Worm (Caenorhabditis elegans) whole organism, L3 larva: ENCODE results near the gene idpp-3.

Experiments used
- R02D3.7 ChIP-seq: fragments of 150-350 bp; optimal IDR thresholded peaks from 2 replicates; lab custom pipeline; 2014; ENCODE audit warnings: missing biosample characterization, missing genetic modification characterization
- ZK546.5 ChIP-seq: sonication (generic microtip); optimal IDR thresholded peaks from 2 replicates; lab custom pipeline; 2017; ENCODE audit warnings: missing biosample characterization, missing genetic modification characterization
- aly-2 ChIP-seq: fragments of 150-350 bp; optimal IDR thresholded peaks from 2 replicates; lab custom pipeline; 2014; ENCODE audit warnings: missing biosample characterization, missing genetic modification characterization
- ama-1 ChIP-seq: fragments of 150-350 bp; optimal IDR thresholded peaks from 2 replicates; lab custom pipeline; 2018
- ceh-16 ChIP-seq: sonication (generic microtip); optimal IDR thresholded peaks from 2 replicates; lab custom pipeline; 2017; ENCODE audit warnings: missing biosample characterization, missing genetic modification characterization
- ceh-28 ChIP-seq: fragments of 150-350 bp; optimal IDR thresholded peaks from 2 replicates; lab custom pipeline; 2014; ENCODE audit warnings: missing biosample characterization, missing genetic modification reagents, missing genetic modification characterization
- ceh-82 ChIP-seq: fragments of 150-350 bp; optimal IDR thresholded peaks from 2 replicates; lab custom pipeline; 2014; ENCODE audit warnings: missing biosample characterization, missing genetic modification characterization
- ceh-9 ChIP-seq: sonication (generic microtip); optimal IDR thresholded peaks from 2 replicates; lab custom pipeline; 2018; ENCODE audit warnings: missing biosample characterization, missing genetic modification characterization
- daf-12 ChIP-seq: fragments of 150-350 bp; optimal IDR thresholded peaks from 2 replicates; lab custom pipeline; 2014; ENCODE audit warnings: missing biosample characterization, missing genetic modification reagents, missing genetic modification characterization
- egl-27 ChIP-seq: sonication (generic microtip); optimal IDR thresholded peaks from 4 replicates; lab custom pipeline; 2017; ENCODE audit warnings: missing biosample characterization, missing genetic modification reagents, missing genetic modification characterization
- egl-5 ChIP-seq: fragments of 150-350 bp; optimal IDR thresholded peaks from 2 replicates; lab custom pipeline; 2017; ENCODE audit warnings: missing biosample characterization, missing genetic modification reagents, missing genetic modification characterization, inconsistent platforms
- elt-2 ChIP-seq: sonication (generic microtip); optimal IDR thresholded peaks from 2 replicates; lab custom pipeline; 2016; ENCODE audit warnings: missing genetic modification reagents, mild to moderate bottlenecking, missing genetic modification characterization, missing compliant biosample characterization
- elt-3 ChIP-seq, 3 experiments: fragments of 150-350 bp in 1 of 3; sonication (generic microtip) in 2 of 3; optimal IDR thresholded peaks; 2 replicates in 2 of 3; 4 replicates in 1 of 3; lab custom pipeline; 2014 to 2017; ENCODE audit warnings: missing biosample characterization in 3 of 3, missing genetic modification characterization in 3 of 3
- eor-1 ChIP-seq, 2 experiments: fragments of 150-350 bp; optimal IDR thresholded peaks; 2 replicates each; lab custom pipeline; 2014 to 2018; ENCODE audit warnings: missing biosample characterization in 2 of 2, missing genetic modification characterization in 2 of 2
- fkh-10 ChIP-seq: sonication (generic microtip); optimal IDR thresholded peaks from 2 replicates; lab custom pipeline; 2017; ENCODE audit warnings: missing biosample characterization, missing genetic modification reagents, missing genetic modification characterization
- fkh-2 ChIP-seq: fragments of 150-350 bp; optimal IDR thresholded peaks from 2 replicates; lab custom pipeline; 2014; ENCODE audit warnings: missing biosample characterization, missing genetic modification reagents, missing genetic modification characterization
- fos-1 ChIP-seq: fragments of 150-350 bp; optimal IDR thresholded peaks from 2 replicates; lab custom pipeline; 2014; ENCODE audit warnings: missing biosample characterization, missing genetic modification characterization
- hmg-11 ChIP-seq: sonication (generic microtip); optimal IDR thresholded peaks from 2 replicates; lab custom pipeline; 2016; ENCODE audit warnings: missing genetic modification characterization, missing compliant biosample characterization
- jun-1 ChIP-seq: fragments of 150-350 bp; optimal IDR thresholded peaks from 2 replicates; lab custom pipeline; 2014; ENCODE audit warnings: missing biosample characterization, missing genetic modification reagents, missing genetic modification characterization
- lin-15B ChIP-seq: fragments of 150-350 bp; optimal IDR thresholded peaks from 2 replicates; lab custom pipeline; 2014; ENCODE audit warnings: missing biosample characterization, missing genetic modification characterization
- lin-39 ChIP-seq: fragments of 150-350 bp; optimal IDR thresholded peaks from 2 replicates; lab custom pipeline; 2018; ENCODE audit warnings: missing biosample characterization, missing genetic modification reagents, missing genetic modification characterization
- lsy-12 ChIP-seq: sonication (generic microtip); optimal IDR thresholded peaks from 2 replicates; lab custom pipeline; 2016; ENCODE audit warnings: mild to moderate bottlenecking, missing genetic modification characterization, missing compliant biosample characterization
- mdl-1 ChIP-seq: fragments of 150-350 bp; optimal IDR thresholded peaks from 2 replicates; lab custom pipeline; 2014; ENCODE audit warnings: missing biosample characterization, missing genetic modification characterization
- mml-1 ChIP-seq: fragments of 150-350 bp; sonication (generic microtip); optimal IDR thresholded peaks from 3 replicates; lab custom pipeline; 2014; ENCODE audit warnings: missing biosample characterization, missing genetic modification characterization
- nfya-1 ChIP-seq: sonication (generic microtip); optimal IDR thresholded peaks from 2 replicates; lab custom pipeline; 2017; ENCODE audit warnings: missing genetic modification characterization, mild to moderate bottlenecking, missing compliant biosample characterization, antibody characterized with exemption, moderate library complexity; ENCODE audit not compliant: insufficient read depth
- nhr-23 ChIP-seq: fragments of 150-350 bp; optimal IDR thresholded peaks from 2 replicates; lab custom pipeline; 2014; ENCODE audit warnings: missing biosample characterization, missing genetic modification reagents, missing genetic modification characterization
- nhr-237 ChIP-seq: fragments of 150-350 bp; optimal IDR thresholded peaks from 2 replicates; lab custom pipeline; 2014; ENCODE audit warnings: missing biosample characterization, missing genetic modification characterization
- nhr-28 ChIP-seq: fragments of 150-350 bp; optimal IDR thresholded peaks from 2 replicates; lab custom pipeline; 2014; ENCODE audit warnings: missing biosample characterization, missing genetic modification characterization
- nhr-67 ChIP-seq: fragments of 150-350 bp; optimal IDR thresholded peaks from 2 replicates; lab custom pipeline; 2014; ENCODE audit warnings: missing biosample characterization, missing genetic modification characterization
- nhr-76 ChIP-seq: fragments of 150-350 bp; sonication (generic microtip); optimal IDR thresholded peaks from 5 replicates; lab custom pipeline; 2014; ENCODE audit warnings: missing biosample characterization, missing genetic modification characterization
- pha-4 ChIP-seq: fragments of 150-350 bp; optimal IDR thresholded peaks from 2 replicates; lab custom pipeline; 2014; ENCODE audit warnings: missing biosample characterization, missing genetic modification reagents, missing genetic modification characterization
- pqm-1 ChIP-seq: fragments of 150-350 bp; optimal IDR thresholded peaks from 2 replicates; lab custom pipeline; 2017; ENCODE audit warnings: missing biosample characterization, missing genetic modification characterization, inconsistent platforms
- sea-2 ChIP-seq: fragments of 150-350 bp; sonication (generic microtip); optimal IDR thresholded peaks from 4 replicates; lab custom pipeline; 2014; ENCODE audit warnings: missing biosample characterization, missing genetic modification reagents, missing genetic modification characterization
- skn-1 ChIP-seq: fragments of 150-350 bp; optimal IDR thresholded peaks from 2 replicates; lab custom pipeline; 2014; ENCODE audit warnings: missing biosample characterization, missing genetic modification characterization
- snpc-4 ChIP-seq: fragments of 150-350 bp; optimal IDR thresholded peaks from 2 replicates; lab custom pipeline; 2014; ENCODE audit warnings: missing biosample characterization, missing genetic modification characterization
- tbx-2 ChIP-seq: sonication (generic microtip); optimal IDR thresholded peaks from 2 replicates; lab custom pipeline; 2016; ENCODE audit warnings: mild to moderate bottlenecking, missing genetic modification characterization, missing compliant biosample characterization
- unc-62 ChIP-seq: fragments of 150-350 bp; sonication (generic microtip); optimal IDR thresholded peaks from 4 replicates; lab custom pipeline; 2014; ENCODE audit warnings: missing biosample characterization, missing genetic modification reagents, missing genetic modification characterization
- zag-1 ChIP-seq: fragments of 150-350 bp; optimal IDR thresholded peaks from 2 replicates; lab custom pipeline; 2014; ENCODE audit warnings: missing biosample characterization, missing genetic modification characterization
- ztf-11 ChIP-seq: fragments of 150-350 bp; optimal IDR thresholded peaks from 2 replicates; lab custom pipeline; 2014; ENCODE audit warnings: missing biosample characterization, missing genetic modification characterization
- ztf-4 ChIP-seq: fragments of 150-350 bp; optimal IDR thresholded peaks from 2 replicates; lab custom pipeline; 2014; ENCODE audit warnings: missing biosample characterization, missing genetic modification characterization

Gene idpp-3

ce11 chrX:15003891-15004550, 42.6 kb upstream of the idpp-3 start, which contains the start of gene slc-25A18.1:
slc-25A18.1 (minus strand) TSS chrX:15003941.
- TF ChIP-seq nhr-67 (tag; lab: Kevin White, UChicago) (no peak), jun-1 (tag; lab: Kevin White, UChicago) (no peak), lsy-12 (no peak), tbx-2 (tag; lab: Kevin White, UChicago) (no peak), snpc-4 (tag; lab: Kevin White, UChicago) (no peak), elt-2 (tag; lab: Kevin White, UChicago) (peak; percentile 50), unc-62 (no peak), pqm-1 (tag; lab: Kevin White, UChicago) (no peak), skn-1 (tag; lab: Kevin White, UChicago) (no peak)
- TF ChIP-seq, all 47 proteins: peak for 1

ce11 chrX:14999101-14999500, 37.7 kb upstream of the idpp-3 start, which contains the start of gene cutl-3:
cutl-3 (minus strand) TSS chrX:14999201.
- TF ChIP-seq elt-2 (tag; lab: Kevin White, UChicago) = no peak
- no peak for TF ChIP-seq mml-1 (tag; lab: Kevin White, UChicago)
- TF ChIP-seq aly-2 (tag; lab: Kevin White, UChicago) = no peak
- no peak for TF ChIP-seq egl-27 (tag; lab: Kevin White, UChicago)
- no peak for TF ChIP-seq nhr-237 (tag; lab: Kevin White, UChicago)
- TF ChIP-seq sea-2 (GFP tag; lab: Kevin White, UChicago) = no peak
- no peak for TF ChIP-seq fkh-2 (tag; lab: Kevin White, UChicago)
- TF ChIP-seq pqm-1 (tag; lab: Kevin White, UChicago) = no peak
- no peak for TF ChIP-seq nhr-23
- no peak for TF ChIP-seq pha-4 (tag; lab: Kevin White, UChicago)
- no peak for TF ChIP-seq nfya-1 (tag; lab: Kevin White, UChicago)
- TF ChIP-seq elt-3 (tag; optimal IDR thresholded peaks at IDR 0.05; lab: Kevin White, UChicago) = no peak
- TF ChIP-seq eor-1 (tag; optimal IDR thresholded peaks at IDR 0.05; lab: Kevin White, UChicago) = no peak
- TF ChIP-seq lin-39 (tag; lab: Kevin White, UChicago) = no peak
- no peak for TF ChIP-seq nhr-76 (tag; lab: Kevin White, UChicago)
- TF ChIP-seq mdl-1 (tag; lab: Kevin White, UChicago) = no peak

- TF ChIP-seq hmg-11 (tag; lab: Kevin White, UChicago) (no peak), nhr-76 (tag; lab: Kevin White, UChicago) (no peak), nhr-23 (no peak), pqm-1 (tag; lab: Kevin White, UChicago) (no peak)
Measured at ce11 chrX:14993744-14994143, 32.4 kb upstream of the idpp-3 start.

ce11 chrX:14991280-14991679, 29.9 kb upstream of the idpp-3 start, which contains the start of gene iglr-1:
iglr-1 (minus strand) TSS chrX:14991380.
- TF ChIP-seq ceh-16 (tag; lab: Kevin White, UChicago) = no peak
- no peak for TF ChIP-seq ZK546.5 (tag; lab: Kevin White, UChicago)
- TF ChIP-seq nhr-28 (tag; lab: Kevin White, UChicago) = no peak
- TF ChIP-seq ztf-11 = no peak
- TF ChIP-seq fos-1 (tag; lab: Kevin White, UChicago) = no peak
- no peak for TF ChIP-seq ceh-82 (tag; lab: Kevin White, UChicago)

- TF ChIP-seq snpc-4 (tag; lab: Kevin White, UChicago) (peak; percentile 40), lin-15B (tag; lab: Kevin White, UChicago) (no peak)
Measured at ce11 chrX:14988160-14988559, 26.8 kb upstream of the idpp-3 start.

- TF ChIP-seq lsy-12 (no peak), ceh-16 (tag; lab: Kevin White, UChicago) (no peak), mml-1 (tag; lab: Kevin White, UChicago) (no peak), sea-2 (GFP tag; lab: Kevin White, UChicago) (peak; percentile 50), aly-2 (tag; lab: Kevin White, UChicago) (no peak), daf-12 (no peak), lin-15B (tag; lab: Kevin White, UChicago) (peak; percentile 77), ztf-4 (tag; lab: Kevin White, UChicago) (no peak), hmg-11 (tag; lab: Kevin White, UChicago) (peak; percentile 51), ceh-82 (tag; lab: Kevin White, UChicago) (no peak), nhr-28 (tag; lab: Kevin White, UChicago) (no peak), jun-1 (tag; lab: Kevin White, UChicago) (peak; percentile 61), ceh-28 (peak; percentile 79), R02D3.7 (tag; lab: Kevin White, UChicago) (no peak), nhr-23 (peak; percentile 39), ceh-9 (tag; lab: Kevin White, UChicago) (no peak), egl-5 (tag; lab: Kevin White, UChicago) (peak; percentile 95), zag-1 (tag; lab: Kevin White, UChicago) (no peak), eor-1 (tag; optimal IDR thresholded peaks at IDR 0.05; lab: Kevin White, UChicago) (no peak), snpc-4 (tag; lab: Kevin White, UChicago) (peak; percentile 83), elt-2 (tag; lab: Kevin White, UChicago) (peak; percentile 57), ama-1 (lab: Kevin White, UChicago) (no peak), fos-1 (tag; lab: Kevin White, UChicago) (no peak), fkh-10 (peak; percentile 15), fkh-2 (tag; lab: Kevin White, UChicago) (peak; percentile 80)
Measured at ce11 chrX:14983274-14983673, 21.9 kb upstream of the idpp-3 start, which contains the start of gene rbg-1. rbg-1 (plus strand) TSS chrX:14983533.
